Fruit fly (Drosophila melanogaster) whole organism, adult: ENCODE results near the gene CG4461.

Experiments used
- CG11617 ChIP-seq: fragments of 200-800 bp; sonication (Bioruptor generic); optimal IDR thresholded peaks from 2 replicates; lab custom pipeline; 2017; ENCODE audit warnings: mild to moderate bottlenecking, missing biosample characterization, missing genetic modification reagents, missing genetic modification characterization
- CG14711 ChIP-seq: fragments of 200-800 bp; sonication (Bioruptor generic); optimal IDR thresholded peaks from 2 replicates; lab custom pipeline; 2018; ENCODE audit warnings: missing biosample characterization, mild to moderate bottlenecking, missing genetic modification characterization, moderate library complexity
- CG7101 ChIP-seq: fragments of 200-800 bp; sonication (Bioruptor generic); optimal IDR thresholded peaks from 2 replicates; lab custom pipeline; 2018; ENCODE audit warnings: missing biosample characterization, mild to moderate bottlenecking, missing genetic modification characterization, moderate library complexity
- Crg-1 ChIP-seq: fragments of 200-800 bp; sonication (Bioruptor generic); optimal IDR thresholded peaks from 2 replicates; lab custom pipeline; 2016; ENCODE audit warnings: missing biosample characterization, missing genetic modification characterization
- pad ChIP-seq: fragments of 200-800 bp; sonication (Bioruptor generic); optimal IDR thresholded peaks from 3 replicates; lab custom pipeline; 2017; ENCODE audit warnings: missing biosample characterization, missing genetic modification characterization, mild to moderate bottlenecking, moderate library complexity, missing genetic modification reagents

dm6 chr3L:9345157-9345556 is 30.1 kb upstream of the CG4461 start:
- TF ChIP-seq CG7101 (tag; lab: Kevin White, UChicago) (no peak), pad (no peak), Crg-1 (no peak), CG14711 (tag; lab: Kevin White, UChicago) (no peak), CG11617 (no peak)
